ENCODE assay signal across 6 fruit fly cellular contexts in the genomic region with DNA sequence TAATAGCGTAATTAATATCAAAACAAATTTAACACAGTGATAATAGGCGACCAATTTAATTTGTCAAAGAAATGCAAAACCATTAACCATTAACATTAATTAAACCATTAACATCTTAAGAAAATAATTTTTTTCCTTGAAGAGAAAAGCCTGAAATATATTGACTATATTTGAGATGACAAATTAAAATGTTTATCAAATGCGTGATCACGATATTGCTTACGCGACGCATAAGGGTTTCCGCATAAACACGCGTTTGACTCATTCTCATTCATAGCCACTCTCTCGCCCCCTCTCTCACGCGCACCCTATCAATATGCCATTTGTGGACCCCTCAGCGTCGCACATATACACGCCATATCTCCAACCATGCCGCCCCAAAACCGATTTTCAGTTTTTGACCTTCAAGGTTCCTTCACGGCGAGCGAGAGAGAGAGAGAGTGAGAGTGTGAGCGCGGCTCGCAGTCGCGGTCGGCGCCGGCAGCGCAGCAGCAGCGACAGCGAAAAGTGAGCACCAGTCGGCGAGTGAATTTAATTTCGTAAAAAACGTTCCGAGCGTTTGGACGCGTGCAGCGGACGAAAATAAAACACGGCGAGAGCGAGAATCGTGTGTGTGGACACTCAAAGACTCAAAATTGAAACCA.
A peak's percentile ranks its signal among the peaks of the same experiment; 100 is the strongest.
TF ChIP-seq lines count a peak whose summit lies in the region.

A gene (plus strand): TSS at position 317 of the 644 bp plus-strand sequence.

- peak; percentile 62 for TF ChIP-seq CTCF in whole organism, embryonic (GFP tag; optimal IDR thresholded peaks at IDR 0.05; lab: Kevin White, UChicago)

TF ChIP-seq in whole organism, 6 proteins besides CTCF, POLR2A, EP300 and RAD21:
- no peak for TF ChIP-seq CG8478 (optimal IDR thresholded peaks at IDR 0.05; lab: Kevin White, UChicago)
- no peak for TF ChIP-seq pan (optimal IDR thresholded peaks at IDR 0.05; lab: Kevin White, UChicago)
- peak; percentile 96 for TF ChIP-seq Dll (optimal IDR thresholded peaks at IDR 0.05; lab: Kevin White, UChicago)
- peak in 1 of 2 experiments; percentile 59 for TF ChIP-seq EcR (GFP tag; optimal IDR thresholded peaks at IDR 0.05; lab: Kevin White, UChicago)
- TF ChIP-seq usp (GFP tag; optimal IDR thresholded peaks at IDR 0.05; lab: Kevin White, UChicago): no peak
- no peak for TF ChIP-seq psq (optimal IDR thresholded peaks at IDR 0.05; lab: Kevin White, UChicago)

TF ChIP-seq in whole organism, adult, 20 proteins besides CTCF, POLR2A, EP300 and RAD21 (continues in another document):
- TF ChIP-seq CG7045 (GFP tag; optimal IDR thresholded peaks at IDR 0.05; lab: Kevin White, UChicago) (peak; percentile 98), cic (GFP tag; optimal IDR thresholded peaks at IDR 0.05; lab: Kevin White, UChicago) (peak; percentile 95), Crg-1 (GFP tag; optimal IDR thresholded peaks at IDR 0.05; lab: Kevin White, UChicago) (peak; percentile 91), cnc (optimal IDR thresholded peaks at IDR 0.05; lab: Kevin White, UChicago) (no peak), CG1620 (GFP tag; optimal IDR thresholded peaks at IDR 0.05; lab: Kevin White, UChicago) (peak; percentile 97), Clk (GFP tag; optimal IDR thresholded peaks at IDR 0.05; lab: Kevin White, UChicago) (peak; percentile 89), CG14711 (tag; optimal IDR thresholded peaks at IDR 0.05; lab: Kevin White, UChicago) (peak; percentile 97), CG7101 (tag; optimal IDR thresholded peaks at IDR 0.05; lab: Kevin White, UChicago) (peak; percentile 100), CG11617 (GFP tag; optimal IDR thresholded peaks at IDR 0.05; lab: Kevin White, UChicago) (peak; percentile 100), CG5204 (GFP tag; optimal IDR thresholded peaks at IDR 0.05; lab: Kevin White, UChicago) (peak; percentile 96), CG12768 (GFP tag; optimal IDR thresholded peaks at IDR 0.05; lab: Kevin White, UChicago) (peak; percentile 98), kay (GFP tag; lab: Kevin White, UChicago; ENCODE audit: borderline replicate concordance) (peak; percentile 97), ovo (GFP tag; optimal IDR thresholded peaks at IDR 0.05; lab: Kevin White, UChicago) (peak; percentile 96), Hr96 (GFP tag; optimal IDR thresholded peaks at IDR 0.05; lab: Kevin White, UChicago) (peak; percentile 99), CG33017 (tag; optimal IDR thresholded peaks at IDR 0.05; lab: Kevin White, UChicago) (peak; percentile 98)

TF ChIP-seq in whole organism, embryonic, 481 proteins besides CTCF, POLR2A, EP300 and RAD21 (continues in another document):
- TF ChIP-seq CG32772 (GFP tag; IDR thresholded peaks at IDR 0.05; lab: Robert Waterston, UW) (peak; percentile 80), Dref (GFP tag; IDR thresholded peaks at IDR 0.05; lab: Robert Waterston, UW) (no peak), CG12236 (GFP tag; optimal IDR thresholded peaks at IDR 0.05; lab: Kevin White, UChicago) (peak; percentile 90), Tbp (GFP tag; optimal IDR thresholded peaks at IDR 0.05; lab: Kevin White, UChicago) (no peak), ap (GFP tag; IDR thresholded peaks at IDR 0.05; lab: Robert Waterston, UW) (peak; percentile 83), caup (GFP tag; optimal IDR thresholded peaks at IDR 0.05; lab: Kevin White, UChicago; ENCODE audit: severe bottlenecking) (peak; percentile 97), CG15696 (tag; optimal IDR thresholded peaks at IDR 0.05; lab: Kevin White, UChicago) (peak; percentile 84), pum (GFP tag; optimal IDR thresholded peaks at IDR 0.05; lab: Kevin White, UChicago) (peak; percentile 91), CG8089 (GFP tag; optimal IDR thresholded peaks at IDR 0.05; lab: Kevin White, UChicago) (peak; percentile 87), NC2β (GFP tag; optimal IDR thresholded peaks at IDR 0.05; lab: Kevin White, UChicago) (peak; percentile 84), fd96Cb (tag; optimal IDR thresholded peaks at IDR 0.05; lab: Kevin White, UChicago) (peak; percentile 94), Ssrp (tag; optimal IDR thresholded peaks at IDR 0.05; lab: Kevin White, UChicago) (peak; percentile 97), CG14441 (GFP tag; IDR thresholded peaks at IDR 0.05; lab: Robert Waterston, UW) (peak; percentile 83), ems (GFP tag; optimal IDR thresholded peaks at IDR 0.05; lab: Kevin White, UChicago) (peak; percentile 93), CG34422 (GFP tag; IDR thresholded peaks at IDR 0.05; lab: Robert Waterston, UW) (peak; percentile 86), CG2202 (tag; optimal IDR thresholded peaks at IDR 0.05; lab: Kevin White, UChicago) (peak; percentile 90)

TF ChIP-seq in whole organism, prepupa, 60 proteins besides CTCF, POLR2A, EP300 and RAD21 (continues in another document):
- TF ChIP-seq vri (GFP tag; optimal IDR thresholded peaks at IDR 0.05; lab: Kevin White, UChicago) (peak; percentile 92), Hr39 (GFP tag; optimal IDR thresholded peaks at IDR 0.05; lab: Kevin White, UChicago) (peak; percentile 95), CG1621 (tag; optimal IDR thresholded peaks at IDR 0.05; lab: Kevin White, UChicago) (peak; percentile 94), CG11902 (GFP tag; optimal IDR thresholded peaks at IDR 0.05; lab: Kevin White, UChicago) (peak; percentile 89), CG16779 (tag; optimal IDR thresholded peaks at IDR 0.05; lab: Kevin White, UChicago) (peak; percentile 96), Lpt (GFP tag; optimal IDR thresholded peaks at IDR 0.05; lab: Kevin White, UChicago) (peak; percentile 87), Gug (GFP tag; IDR thresholded peaks at IDR 0.05; lab: Robert Waterston, UW) (peak; percentile 91), Ets96B (tag; optimal IDR thresholded peaks at IDR 0.05; lab: Kevin White, UChicago) (peak; percentile 98), pdm3 (GFP tag; optimal IDR thresholded peaks at IDR 0.05; lab: Kevin White, UChicago) (peak; percentile 97), fd59A (GFP tag; optimal IDR thresholded peaks at IDR 0.05; lab: Kevin White, UChicago) (peak; percentile 99), CG6163 (GFP tag; IDR thresholded peaks at IDR 0.05; lab: Robert Waterston, UW) (peak; percentile 95), dac (GFP tag; optimal IDR thresholded peaks at IDR 0.05; lab: Kevin White, UChicago) (peak; percentile 83), CG6276 (GFP tag; optimal IDR thresholded peaks at IDR 0.05; lab: Kevin White, UChicago) (peak; percentile 92), Eip78C (GFP tag; lab: Kevin White, UChicago) (peak; percentile 99), eg (GFP tag; IDR thresholded peaks at IDR 0.05; lab: Robert Waterston, UW) (peak; percentile 89), CG3032 (tag; optimal IDR thresholded peaks at IDR 0.05; lab: Kevin White, UChicago) (peak; percentile 99), net (GFP tag; optimal IDR thresholded peaks at IDR 0.05; lab: Kevin White, UChicago) (peak; percentile 96)

TF ChIP-seq in whole organism, pupa, 21 proteins besides CTCF, POLR2A, EP300 and RAD21 (continues in another document):
- peak; percentile 95 for TF ChIP-seq EcR (GFP tag; optimal IDR thresholded peaks at IDR 0.05; lab: Kevin White, UChicago)
- TF ChIP-seq CG9948 (tag; optimal IDR thresholded peaks at IDR 0.05; lab: Kevin White, UChicago): peak; percentile 98
- peak; percentile 96 for TF ChIP-seq Pif1A (GFP tag; optimal IDR thresholded peaks at IDR 0.05; lab: Kevin White, UChicago)
- peak; percentile 98 for TF ChIP-seq Snoo (tag; optimal IDR thresholded peaks at IDR 0.05; lab: Kevin White, UChicago)
- TF ChIP-seq fd96Ca (GFP tag; IDR thresholded peaks at IDR 0.05; lab: Robert Waterston, UW): peak; percentile 86
- peak; percentile 90 for TF ChIP-seq CG4496 (GFP tag; IDR thresholded peaks at IDR 0.05; lab: Robert Waterston, UW)
- TF ChIP-seq CG34367 (tag; optimal IDR thresholded peaks at IDR 0.05; lab: Kevin White, UChicago): peak; percentile 98
- TF ChIP-seq CG8159 (tag; optimal IDR thresholded peaks at IDR 0.05; lab: Kevin White, UChicago): peak; percentile 98
- peak; percentile 96 for TF ChIP-seq CG17806 (tag; optimal IDR thresholded peaks at IDR 0.05; lab: Kevin White, UChicago)
- peak; percentile 81 for TF ChIP-seq Ets98B (GFP tag; IDR thresholded peaks at IDR 0.05; lab: Robert Waterston, UW)
- TF ChIP-seq rn (GFP tag; IDR thresholded peaks at IDR 0.05; lab: Robert Waterston, UW): peak; percentile 72
- peak; percentile 98 for TF ChIP-seq CG8301 (tag; optimal IDR thresholded peaks at IDR 0.05; lab: Kevin White, UChicago)
- TF ChIP-seq CG10348 (GFP tag; IDR thresholded peaks at IDR 0.05; lab: Robert Waterston, UW): peak; percentile 77
- TF ChIP-seq CG32121 (GFP tag; IDR thresholded peaks at IDR 0.05; lab: Robert Waterston, UW): peak; percentile 89
- peak; percentile 93 for TF ChIP-seq gl (tag; optimal IDR thresholded peaks at IDR 0.05; lab: Kevin White, UChicago)
- peak; percentile 93 for TF ChIP-seq CG13204 (GFP tag; optimal IDR thresholded peaks at IDR 0.05; lab: Kevin White, UChicago)
- TF ChIP-seq CG14655 (GFP tag; optimal IDR thresholded peaks at IDR 0.05; lab: Kevin White, UChicago): peak; percentile 98

TF ChIP-seq in whole organism, wandering third instar larva, 38 proteins besides CTCF, POLR2A, EP300 and RAD21 (continues in another document):
- TF ChIP-seq N (GFP tag; optimal IDR thresholded peaks at IDR 0.05; lab: Kevin White, UChicago) (no peak), Hr78 (GFP tag; optimal IDR thresholded peaks at IDR 0.05; lab: Kevin White, UChicago) (no peak), OdsH (GFP tag; optimal IDR thresholded peaks at IDR 0.05; lab: Kevin White, UChicago) (peak; percentile 98), Dfd (GFP tag; optimal IDR thresholded peaks at IDR 0.05; lab: Kevin White, UChicago) (peak; percentile 79), Mio (GFP tag; optimal IDR thresholded peaks at IDR 0.05; lab: Kevin White, UChicago) (peak; percentile 46), rgr (GFP tag; optimal IDR thresholded peaks at IDR 0.05; lab: Kevin White, UChicago) (peak; percentile 96), lola (GFP tag; optimal IDR thresholded peaks at IDR 0.05; lab: Kevin White, UChicago) (no peak), GATAd (GFP tag; optimal IDR thresholded peaks at IDR 0.05; lab: Kevin White, UChicago) (peak; percentile 41), Myc (optimal IDR thresholded peaks at IDR 0.05; lab: Kevin White, UChicago) (no peak), Rel (GFP tag; optimal IDR thresholded peaks at IDR 0.05; lab: Kevin White, UChicago) (peak; percentile 39), Rel (tag; optimal IDR thresholded peaks at IDR 0.05; lab: Kevin White, UChicago) (peak; percentile 90), CG32264 (GFP tag; optimal IDR thresholded peaks at IDR 0.05; lab: Kevin White, UChicago) (peak; percentile 81), Abd-B (GFP tag; optimal IDR thresholded peaks at IDR 0.05; lab: Kevin White, UChicago) (no peak), sage (GFP tag; optimal IDR thresholded peaks at IDR 0.05; lab: Kevin White, UChicago) (peak; percentile 79), dmrt93B (GFP tag; optimal IDR thresholded peaks at IDR 0.05; lab: Kevin White, UChicago) (peak; percentile 98), Dif (GFP tag; optimal IDR thresholded peaks at IDR 0.05; lab: Kevin White, UChicago; ENCODE audit: partially characterized antibody) (peak; percentile 89), br (GFP tag; optimal IDR thresholded peaks at IDR 0.05; lab: Kevin White, UChicago) (peak; percentile 98), dsf (GFP tag; optimal IDR thresholded peaks at IDR 0.05; lab: Kevin White, UChicago; ENCODE audit: borderline replicate concordance) (peak; percentile 61), fru (GFP tag; optimal IDR thresholded peaks at IDR 0.05; lab: Kevin White, UChicago) (peak; percentile 98), HLH106 (tag; optimal IDR thresholded peaks at IDR 0.05; lab: Kevin White, UChicago) (peak; percentile 99)
